Fruit fly (Drosophila melanogaster) whole organism, prepupa: Measurements from ENCODE around the gene CG13063.

Experiments used
- Blimp-1 ChIP-seq: fragments of 200-800 bp; sonication (Bioruptor generic); optimal IDR thresholded peaks from 3 replicates; lab custom pipeline; 2017; ENCODE audit warnings: missing biosample characterization, missing genetic modification characterization, mild to moderate bottlenecking, moderate library complexity, missing genetic modification reagents
- CG10669 ChIP-seq: fragments of 200-800 bp; sonication (Bioruptor generic); optimal IDR thresholded peaks from 3 replicates; lab custom pipeline; 2018; ENCODE audit warnings: missing biosample characterization, mild to moderate bottlenecking, missing genetic modification characterization, moderate library complexity
- CG11762 ChIP-seq: fragments of 200-800 bp; sonication (Bioruptor generic); optimal IDR thresholded peaks from 3 replicates; lab custom pipeline; 2016; ENCODE audit warnings: missing biosample characterization, missing genetic modification characterization; ENCODE audit not compliant: insufficient read depth
- CG15336 ChIP-seq: fragments of 200-800 bp; sonication (Bioruptor generic); IDR thresholded peaks from 2 replicates; pipeline ENCODE4 v1.3.6; 2022; ENCODE audit warnings: missing biosample characterization, missing genetic modification characterization
- CG1621 ChIP-seq: fragments of 200-800 bp; sonication (Bioruptor generic); optimal IDR thresholded peaks from 3 replicates; lab custom pipeline; 2018; ENCODE audit warnings: missing biosample characterization, mild to moderate bottlenecking, missing genetic modification characterization
- CG16779 ChIP-seq: fragments of 200-800 bp; sonication (Bioruptor generic); optimal IDR thresholded peaks from 3 replicates; lab custom pipeline; 2017; ENCODE audit warnings: missing biosample characterization, mild to moderate bottlenecking, missing genetic modification characterization
- CG3032 ChIP-seq: fragments of 200-800 bp; optimal IDR thresholded peaks from 2 replicates; lab custom pipeline; 2019; ENCODE audit warnings: missing biosample characterization, mild to moderate bottlenecking, missing genetic modification characterization, moderate library complexity
- CG31627 ChIP-seq: fragments of 200-800 bp; sonication (Bioruptor generic); optimal IDR thresholded peaks from 3 replicates; lab custom pipeline; 2016; ENCODE audit warnings: missing biosample characterization, missing genetic modification characterization
- CG32006 ChIP-seq: fragments of 200-800 bp; sonication (Bioruptor generic); optimal IDR thresholded peaks from 3 replicates; lab custom pipeline; 2017; ENCODE audit warnings: missing biosample characterization, mild to moderate bottlenecking, missing genetic modification characterization
- CG34406 ChIP-seq: fragments of 200-800 bp; sonication (Bioruptor generic); optimal IDR thresholded peaks from 3 replicates; lab custom pipeline; 2016; ENCODE audit warnings: missing biosample characterization, missing genetic modification characterization
- CG4318 ChIP-seq: fragments of 200-800 bp; sonication (Bioruptor generic); optimal IDR thresholded peaks from 3 replicates; lab custom pipeline; 2017; ENCODE audit warnings: missing biosample characterization, mild to moderate bottlenecking, missing genetic modification characterization
- CG6163 ChIP-seq: fragments of 200-800 bp; sonication (Bioruptor generic); IDR thresholded peaks from 3 replicates; pipeline ENCODE4 v1.3.6; 2022; ENCODE audit warnings: missing biosample characterization, missing genetic modification characterization
- CG6276 ChIP-seq: fragments of 200-800 bp; sonication (Bioruptor generic); optimal IDR thresholded peaks from 2 replicates; lab custom pipeline; 2017; ENCODE audit warnings: missing biosample characterization, mild to moderate bottlenecking, missing genetic modification characterization
- CG6792 ChIP-seq: fragments of 200-800 bp; sonication (Bioruptor generic); optimal IDR thresholded peaks from 3 replicates; lab custom pipeline; 2016; ENCODE audit warnings: missing biosample characterization, missing genetic modification characterization
- CG6808 ChIP-seq: fragments of 200-800 bp; sonication (Bioruptor generic); optimal IDR thresholded peaks from 3 replicates; lab custom pipeline; 2017; ENCODE audit warnings: missing biosample characterization, missing genetic modification characterization, mild to moderate bottlenecking, moderate library complexity, missing genetic modification reagents
- CG6854 ChIP-seq: fragments of 200-800 bp; sonication (Bioruptor generic); optimal IDR thresholded peaks from 2 replicates; lab custom pipeline; 2017; ENCODE audit warnings: missing biosample characterization, mild to moderate bottlenecking, missing genetic modification characterization
- CG8119 ChIP-seq: fragments of 200-800 bp; sonication (Bioruptor generic); IDR thresholded peaks from 3 replicates; pipeline ENCODE4 v1.3.6; 2022; ENCODE audit warnings: missing biosample characterization, missing genetic modification characterization
- CG8319 ChIP-seq: fragments of 200-800 bp; sonication (Bioruptor generic); optimal IDR thresholded peaks from 3 replicates; lab custom pipeline; 2016; ENCODE audit warnings: missing biosample characterization, missing genetic modification characterization
- CG8632 ChIP-seq: fragments of 200-800 bp; sonication (Bioruptor generic); optimal IDR thresholded peaks from 3 replicates; lab custom pipeline; 2016; ENCODE audit warnings: missing biosample characterization, missing genetic modification characterization
- CG9139 ChIP-seq: fragments of 200-800 bp; sonication (Bioruptor generic); optimal IDR thresholded peaks from 3 replicates; lab custom pipeline; 2017; ENCODE audit warnings: missing biosample characterization, mild to moderate bottlenecking, missing genetic modification characterization
- Eip75B ChIP-seq: fragments of 200-800 bp; sonication (Bioruptor generic); optimal IDR thresholded peaks from 3 replicates; lab custom pipeline; 2016; ENCODE audit warnings: missing biosample characterization, missing genetic modification characterization
- Eip78C ChIP-seq: fragments of 200-800 bp; sonication (Bioruptor generic); peaks from one replicate; lab custom pipeline; 2016; ENCODE audit warnings: missing biosample characterization, missing genetic modification characterization
- Eip93F ChIP-seq: fragments of 200-800 bp; sonication (Bioruptor generic); optimal IDR thresholded peaks from 2 replicates; lab custom pipeline; 2016; ENCODE audit warnings: missing biosample characterization, mild to moderate bottlenecking, missing genetic modification characterization
- Ets21C ChIP-seq: fragments of 200-800 bp; sonication (Bioruptor generic); optimal IDR thresholded peaks from 3 replicates; lab custom pipeline; 2016; ENCODE audit warnings: missing biosample characterization, missing genetic modification characterization
- Ets96B ChIP-seq: fragments of 200-800 bp; optimal IDR thresholded peaks from 2 replicates; lab custom pipeline; 2019; ENCODE audit warnings: missing biosample characterization, mild to moderate bottlenecking, missing genetic modification characterization, moderate library complexity
- Hr38 ChIP-seq: sonication (Bioruptor generic); optimal IDR thresholded peaks from 2 replicates; lab custom pipeline; 2016; ENCODE audit warnings: missing biosample characterization, missing genetic modification characterization
- Hr39 ChIP-seq: fragments of 200-800 bp; sonication (Bioruptor generic); optimal IDR thresholded peaks from 2 replicates; lab custom pipeline; 2016; ENCODE audit warnings: missing biosample characterization, missing genetic modification characterization
- Hr4 ChIP-seq: fragments of 200-800 bp; sonication (Bioruptor generic); optimal IDR thresholded peaks from 3 replicates; lab custom pipeline; 2016; ENCODE audit warnings: missing biosample characterization, missing genetic modification characterization
- Lpt ChIP-seq: fragments of 200-800 bp; sonication (Bioruptor generic); optimal IDR thresholded peaks from 3 replicates; lab custom pipeline; 2016; ENCODE audit warnings: missing biosample characterization, missing genetic modification characterization
- Met ChIP-seq: fragments of 200-800 bp; sonication (Bioruptor generic); optimal IDR thresholded peaks from 3 replicates; lab custom pipeline; 2016; ENCODE audit warnings: missing biosample characterization, missing genetic modification characterization
- OdsH ChIP-seq: fragments of 200-800 bp; sonication (Bioruptor generic); optimal IDR thresholded peaks from 3 replicates; lab custom pipeline; 2016; ENCODE audit warnings: missing biosample characterization, missing genetic modification characterization
- Smox ChIP-seq: fragments of 200-800 bp; sonication (Bioruptor generic); optimal IDR thresholded peaks from 3 replicates; lab custom pipeline; 2016; ENCODE audit warnings: missing biosample characterization, missing genetic modification characterization
- Sox102F ChIP-seq: fragments of 200-800 bp; sonication (Bioruptor generic); optimal IDR thresholded peaks from 2 replicates; lab custom pipeline; 2016; ENCODE audit warnings: missing biosample characterization, mild to moderate bottlenecking, missing genetic modification characterization
- Sox14 ChIP-seq: fragments of 200-800 bp; sonication (Bioruptor generic); optimal IDR thresholded peaks from 3 replicates; lab custom pipeline; 2016; ENCODE audit warnings: missing biosample characterization, missing genetic modification characterization
- achi ChIP-seq: fragments of 200-800 bp; sonication (Bioruptor generic); optimal IDR thresholded peaks from 3 replicates; lab custom pipeline; 2016; ENCODE audit warnings: missing biosample characterization, missing genetic modification characterization
- acj6 ChIP-seq: fragments of 200-800 bp; sonication (Bioruptor generic); optimal IDR thresholded peaks from 3 replicates; lab custom pipeline; 2016; ENCODE audit warnings: missing biosample characterization, missing genetic modification characterization
- dac ChIP-seq: fragments of 200-800 bp; sonication (Bioruptor generic); optimal IDR thresholded peaks from 2 replicates; lab custom pipeline; 2017; ENCODE audit warnings: missing biosample characterization, mild to moderate bottlenecking, missing genetic modification characterization
- dsx ChIP-seq: fragments of 200-800 bp; optimal IDR thresholded peaks from 3 replicates; lab custom pipeline; 2019; ENCODE audit warnings: missing biosample characterization, mild to moderate bottlenecking, missing genetic modification characterization, moderate library complexity; ENCODE audit not compliant: poor library complexity, severe bottlenecking
- eg ChIP-seq: fragments of 200-800 bp; sonication (Bioruptor generic); IDR thresholded peaks from 3 replicates; pipeline ENCODE4 v1.3.6; 2022; ENCODE audit warnings: missing biosample characterization, missing genetic modification characterization
- esn ChIP-seq: fragments of 200-800 bp; sonication (Bioruptor generic); optimal IDR thresholded peaks from 2 replicates; lab custom pipeline; 2016; ENCODE audit warnings: missing biosample characterization, mild to moderate bottlenecking, missing genetic modification characterization, moderate library complexity
- fd59A ChIP-seq: fragments of 200-800 bp; sonication (Bioruptor generic); optimal IDR thresholded peaks from 2 replicates; lab custom pipeline; 2017; ENCODE audit warnings: missing biosample characterization, mild to moderate bottlenecking, missing genetic modification characterization, missing genetic modification reagents
- fkh ChIP-seq: fragments of 200-800 bp; sonication (Bioruptor generic); optimal IDR thresholded peaks from 3 replicates; lab custom pipeline; 2017; ENCODE audit warnings: missing biosample characterization, mild to moderate bottlenecking, missing genetic modification characterization, moderate library complexity
- lz ChIP-seq: fragments of 200-800 bp; sonication (Bioruptor generic); optimal IDR thresholded peaks from 3 replicates; lab custom pipeline; 2016; ENCODE audit warnings: missing biosample characterization, missing genetic modification characterization
- net ChIP-seq: fragments of 200-800 bp; sonication (Bioruptor generic); optimal IDR thresholded peaks from 3 replicates; lab custom pipeline; 2016; ENCODE audit warnings: missing biosample characterization, missing genetic modification characterization
- pdm3 ChIP-seq: fragments of 200-800 bp; sonication (Bioruptor generic); optimal IDR thresholded peaks from 3 replicates; lab custom pipeline; 2016; ENCODE audit warnings: missing biosample characterization, missing genetic modification characterization
- spab ChIP-seq: fragments of 200-800 bp; sonication (Bioruptor generic); optimal IDR thresholded peaks from 2 replicates; lab custom pipeline; 2017; ENCODE audit warnings: missing biosample characterization, mild to moderate bottlenecking, missing genetic modification characterization, missing genetic modification reagents
- topi ChIP-seq: fragments of 200-800 bp; sonication (Bioruptor generic); optimal IDR thresholded peaks from 3 replicates; lab custom pipeline; 2016; ENCODE audit warnings: missing biosample characterization, missing genetic modification characterization
- vri ChIP-seq: fragments of 200-800 bp; sonication (Bioruptor generic); optimal IDR thresholded peaks from 3 replicates; lab custom pipeline; 2016; ENCODE audit warnings: missing biosample characterization, mild to moderate bottlenecking, missing genetic modification characterization

Gene CG13063

DNA sequence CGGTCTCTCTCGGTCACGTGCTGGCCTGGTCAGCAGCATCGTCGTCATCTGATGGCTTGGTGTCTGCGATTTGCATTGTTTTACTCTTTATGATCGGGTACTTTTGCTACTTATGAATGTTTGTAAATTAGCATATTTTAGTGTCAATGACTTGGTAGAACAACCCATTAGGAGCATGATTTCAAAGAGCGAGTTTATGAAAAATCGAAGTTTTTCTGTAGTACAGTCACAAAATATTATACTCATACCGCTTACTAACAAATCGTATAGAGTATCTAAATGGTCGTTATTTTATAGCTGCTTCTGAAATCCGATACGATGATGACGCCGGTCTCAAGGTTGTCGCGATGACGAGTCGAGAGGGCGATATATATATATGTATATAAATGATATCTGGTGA lies 20.1 kb upstream of the CG13063 start (continued):
- TF ChIP-seq CG8632 (peak; percentile 67), CG6854 (GFP tag; lab: Kevin White, UChicago) (no peak), net (GFP tag; lab: Kevin White, UChicago) (peak; percentile 50), acj6 (GFP tag; lab: Kevin White, UChicago) (peak; percentile 64), Lpt (no peak), Hr39 (peak; percentile 29), lz (GFP tag; lab: Kevin White, UChicago) (peak; percentile 24), CG9139 (GFP tag; lab: Kevin White, UChicago) (peak; percentile 47), Eip75B (GFP tag; lab: Kevin White, UChicago) (peak; percentile 71), CG34406 (GFP tag; lab: Kevin White, UChicago) (peak; percentile 58), Hr38 (GFP tag; lab: Kevin White, UChicago) (no peak), esn (GFP tag; lab: Kevin White, UChicago) (peak; percentile 37), Met (peak; percentile 19), dac (GFP tag; lab: Kevin White, UChicago) (no peak), Eip93F (GFP tag; lab: Kevin White, UChicago) (no peak), Sox14 (GFP tag; lab: Kevin White, UChicago) (peak; percentile 51), spab (GFP tag; lab: Kevin White, UChicago) (peak; percentile 78), dsx (GFP tag; lab: Kevin White, UChicago) (peak; percentile 77), CG3032 (peak; percentile 85), CG16779 (tag; lab: Kevin White, UChicago) (peak; percentile 30), fd59A (GFP tag; lab: Kevin White, UChicago) (peak; percentile 79), fkh (GFP tag; lab: Kevin White, UChicago) (no peak), topi (GFP tag; lab: Kevin White, UChicago) (peak; percentile 35), Ets96B (tag; lab: Kevin White, UChicago) (peak; percentile 87), CG6163 (GFP tag; lab: Robert Waterston, UW) (peak; percentile 44; the same call in 1 of the 3 replicates), CG8319 (GFP tag; lab: Kevin White, UChicago) (peak; percentile 38), Blimp-1 (GFP tag; lab: Kevin White, UChicago) (no peak), CG6276 (no peak), CG32006 (GFP tag; lab: Kevin White, UChicago) (peak; percentile 9), Sox102F (GFP tag; lab: Kevin White, UChicago) (peak; percentile 12), CG6792 (GFP tag; lab: Kevin White, UChicago) (peak; percentile 64), CG10669 (peak; percentile 85), CG8119 (GFP tag; lab: Robert Waterston, UW) (no peak), CG31627 (GFP tag; lab: Kevin White, UChicago) (peak; percentile 4), OdsH (peak; percentile 46), Ets21C (GFP tag; lab: Kevin White, UChicago) (no peak), CG6808 (GFP tag; lab: Kevin White, UChicago) (peak; percentile 77)

DNA sequence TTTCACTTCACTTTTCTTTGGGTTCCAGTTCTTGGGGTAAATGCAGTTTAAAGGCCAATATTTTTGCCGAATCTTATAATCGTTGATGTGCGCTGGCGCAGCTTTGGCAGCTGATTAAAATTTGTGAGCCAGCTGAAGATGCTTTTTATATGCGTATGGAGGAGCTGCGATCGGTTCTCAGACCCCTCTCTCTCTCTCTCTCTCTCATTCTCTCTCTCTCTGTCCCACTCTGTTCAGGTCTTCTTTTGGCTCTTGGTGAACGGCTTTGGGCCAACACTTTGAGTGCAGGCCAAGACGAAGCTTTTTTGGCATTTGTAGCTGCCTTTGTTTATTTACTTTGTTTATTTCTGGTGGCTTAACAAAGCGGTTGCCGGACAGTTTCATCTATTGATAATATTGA lies 18.1 kb upstream of the CG13063 start, which contains the start of gene CG13046:
TSS of gene CG13046 (minus strand) at position 101 of the 400 bp plus-strand sequence.
- TF ChIP-seq pdm3 = no peak
- no peak for TF ChIP-seq Sox14 (GFP tag; lab: Kevin White, UChicago)
- no peak for TF ChIP-seq Smox (GFP tag; lab: Kevin White, UChicago)
- no peak for TF ChIP-seq Eip75B (GFP tag; lab: Kevin White, UChicago)
- TF ChIP-seq Hr4 (GFP tag; lab: Kevin White, UChicago) = no peak
- TF ChIP-seq CG4318 (GFP tag; lab: Kevin White, UChicago) = no peak
- TF ChIP-seq CG15336 (GFP tag; lab: Robert Waterston, UW) = no peak
- no peak for TF ChIP-seq Sox102F (GFP tag; lab: Kevin White, UChicago)
- TF ChIP-seq CG31627 (GFP tag; lab: Kevin White, UChicago) = no peak
- no peak for TF ChIP-seq achi (GFP tag; lab: Kevin White, UChicago)
- no peak for TF ChIP-seq Eip78C (GFP tag; lab: Kevin White, UChicago)
- no peak for TF ChIP-seq CG11762
- no peak for TF ChIP-seq CG1621 (tag; lab: Kevin White, UChicago)
- no peak for TF ChIP-seq CG32006 (GFP tag; lab: Kevin White, UChicago)
- no peak for TF ChIP-seq vri (GFP tag; lab: Kevin White, UChicago)
- TF ChIP-seq eg (GFP tag; lab: Robert Waterston, UW) = no peak
- no peak for TF ChIP-seq Ets21C (GFP tag; lab: Kevin White, UChicago)
- TF ChIP-seq acj6 (GFP tag; lab: Kevin White, UChicago) = no peak
- no peak for TF ChIP-seq OdsH
